Worm (Caenorhabditis elegans) whole organism, L3 larva: ENCODE results near the gene W07G4.7.

Experiments
- aly-2 ChIP-seq: fragments of 150-350 bp; optimal IDR thresholded peaks from 2 replicates; lab custom pipeline; 2014; ENCODE audit warnings: missing biosample characterization, missing genetic modification characterization
- ceh-16 ChIP-seq: sonication (generic microtip); optimal IDR thresholded peaks from 2 replicates; lab custom pipeline; 2017; ENCODE audit warnings: missing biosample characterization, missing genetic modification characterization
- ceh-9 ChIP-seq: sonication (generic microtip); optimal IDR thresholded peaks from 2 replicates; lab custom pipeline; 2018; ENCODE audit warnings: missing biosample characterization, missing genetic modification characterization
- egl-27 ChIP-seq: sonication (generic microtip); optimal IDR thresholded peaks from 4 replicates; lab custom pipeline; 2017; ENCODE audit warnings: missing biosample characterization, missing genetic modification reagents, missing genetic modification characterization
- elt-1 ChIP-seq: fragments of 150-350 bp; optimal IDR thresholded peaks from 2 replicates; lab custom pipeline; 2014; ENCODE audit warnings: missing biosample characterization, missing genetic modification characterization
- elt-2 ChIP-seq: sonication (generic microtip); optimal IDR thresholded peaks from 2 replicates; lab custom pipeline; 2016; ENCODE audit warnings: missing genetic modification reagents, mild to moderate bottlenecking, missing genetic modification characterization, missing compliant biosample characterization
- elt-3 ChIP-seq, 3 experiments: fragments of 150-350 bp in 1 of 3; sonication (generic microtip) in 2 of 3; optimal IDR thresholded peaks; 2 replicates in 2 of 3; 4 replicates in 1 of 3; lab custom pipeline; 2014 to 2017; ENCODE audit warnings: missing biosample characterization in 3 of 3, missing genetic modification characterization in 3 of 3
- eor-1 ChIP-seq, 2 experiments: fragments of 150-350 bp; optimal IDR thresholded peaks; 2 replicates each; lab custom pipeline; 2014 to 2018; ENCODE audit warnings: missing biosample characterization in 2 of 2, missing genetic modification characterization in 2 of 2
- fkh-2 ChIP-seq: fragments of 150-350 bp; optimal IDR thresholded peaks from 2 replicates; lab custom pipeline; 2014; ENCODE audit warnings: missing biosample characterization, missing genetic modification reagents, missing genetic modification characterization
- fos-1 ChIP-seq: fragments of 150-350 bp; optimal IDR thresholded peaks from 2 replicates; lab custom pipeline; 2014; ENCODE audit warnings: missing biosample characterization, missing genetic modification characterization
- jun-1 ChIP-seq: fragments of 150-350 bp; optimal IDR thresholded peaks from 2 replicates; lab custom pipeline; 2014; ENCODE audit warnings: missing biosample characterization, missing genetic modification reagents, missing genetic modification characterization
- lsy-12 ChIP-seq: sonication (generic microtip); optimal IDR thresholded peaks from 2 replicates; lab custom pipeline; 2016; ENCODE audit warnings: mild to moderate bottlenecking, missing genetic modification characterization, missing compliant biosample characterization
- mdl-1 ChIP-seq: fragments of 150-350 bp; optimal IDR thresholded peaks from 2 replicates; lab custom pipeline; 2014; ENCODE audit warnings: missing biosample characterization, missing genetic modification characterization
- nfya-1 ChIP-seq: sonication (generic microtip); optimal IDR thresholded peaks from 2 replicates; lab custom pipeline; 2017; ENCODE audit warnings: missing genetic modification characterization, mild to moderate bottlenecking, missing compliant biosample characterization, antibody characterized with exemption, moderate library complexity; ENCODE audit not compliant: insufficient read depth
- nhr-23 ChIP-seq: fragments of 150-350 bp; optimal IDR thresholded peaks from 2 replicates; lab custom pipeline; 2014; ENCODE audit warnings: missing biosample characterization, missing genetic modification reagents, missing genetic modification characterization
- nhr-237 ChIP-seq: fragments of 150-350 bp; optimal IDR thresholded peaks from 2 replicates; lab custom pipeline; 2014; ENCODE audit warnings: missing biosample characterization, missing genetic modification characterization
- nhr-25 ChIP-seq: sonication (generic microtip); optimal IDR thresholded peaks from 2 replicates; lab custom pipeline; 2017; ENCODE audit warnings: missing biosample characterization, missing genetic modification characterization
- nhr-28 ChIP-seq: fragments of 150-350 bp; optimal IDR thresholded peaks from 2 replicates; lab custom pipeline; 2014; ENCODE audit warnings: missing biosample characterization, missing genetic modification characterization
- nhr-67 ChIP-seq: fragments of 150-350 bp; optimal IDR thresholded peaks from 2 replicates; lab custom pipeline; 2014; ENCODE audit warnings: missing biosample characterization, missing genetic modification characterization
- nhr-76 ChIP-seq: fragments of 150-350 bp; sonication (generic microtip); optimal IDR thresholded peaks from 5 replicates; lab custom pipeline; 2014; ENCODE audit warnings: missing biosample characterization, missing genetic modification characterization
- nhr-77 ChIP-seq: fragments of 150-350 bp; optimal IDR thresholded peaks from 2 replicates; lab custom pipeline; 2014; ENCODE audit warnings: missing biosample characterization, missing genetic modification characterization
- pqm-1 ChIP-seq: fragments of 150-350 bp; optimal IDR thresholded peaks from 2 replicates; lab custom pipeline; 2017; ENCODE audit warnings: missing biosample characterization, missing genetic modification characterization, inconsistent platforms
- sea-2 ChIP-seq: fragments of 150-350 bp; sonication (generic microtip); optimal IDR thresholded peaks from 4 replicates; lab custom pipeline; 2014; ENCODE audit warnings: missing biosample characterization, missing genetic modification reagents, missing genetic modification characterization
- skn-1 ChIP-seq: fragments of 150-350 bp; optimal IDR thresholded peaks from 2 replicates; lab custom pipeline; 2014; ENCODE audit warnings: missing biosample characterization, missing genetic modification characterization
- snpc-4 ChIP-seq: fragments of 150-350 bp; optimal IDR thresholded peaks from 2 replicates; lab custom pipeline; 2014; ENCODE audit warnings: missing biosample characterization, missing genetic modification characterization
- unc-39 ChIP-seq: sonication (generic microtip); optimal IDR thresholded peaks from 4 replicates; lab custom pipeline; 2017; ENCODE audit warnings: missing biosample characterization, missing genetic modification characterization
- unc-62 ChIP-seq: fragments of 150-350 bp; sonication (generic microtip); optimal IDR thresholded peaks from 4 replicates; lab custom pipeline; 2014; ENCODE audit warnings: missing biosample characterization, missing genetic modification reagents, missing genetic modification characterization
- zag-1 ChIP-seq: fragments of 150-350 bp; optimal IDR thresholded peaks from 2 replicates; lab custom pipeline; 2014; ENCODE audit warnings: missing biosample characterization, missing genetic modification characterization
- ztf-11 ChIP-seq: fragments of 150-350 bp; optimal IDR thresholded peaks from 2 replicates; lab custom pipeline; 2014; ENCODE audit warnings: missing biosample characterization, missing genetic modification characterization

Gene W07G4.7

ce11 chrV:13000068-13000467, 34.4 kb downstream of the W07G4.7 start:
- TF ChIP-seq ceh-16 (tag; lab: Kevin White, UChicago) (no peak), ceh-9 (no peak), skn-1 (no peak), lsy-12 (tag; lab: Kevin White, UChicago) (no peak), nhr-237 (tag; lab: Kevin White, UChicago) (no peak), eor-1 (tag; optimal IDR thresholded peaks at IDR 0.05; lab: Kevin White, UChicago) (no peak)
- TF ChIP-seq, all 47 proteins: peak for 0

- no peak for TF ChIP-seq elt-2
- TF ChIP-seq fkh-2 (tag; lab: Kevin White, UChicago), result no peak
- TF ChIP-seq fos-1, result no peak
- TF ChIP-seq nhr-76 (tag; lab: Kevin White, UChicago), result no peak
- TF ChIP-seq egl-27, result no peak
- TF ChIP-seq snpc-4 (tag; lab: Kevin White, UChicago), result no peak
Observed at ce11 chrV:12999559-12999958, 34.9 kb downstream of the W07G4.7 start, which contains the start of gene far-4. far-4 (minus strand) TSS chrV:12999659.

DNA sequence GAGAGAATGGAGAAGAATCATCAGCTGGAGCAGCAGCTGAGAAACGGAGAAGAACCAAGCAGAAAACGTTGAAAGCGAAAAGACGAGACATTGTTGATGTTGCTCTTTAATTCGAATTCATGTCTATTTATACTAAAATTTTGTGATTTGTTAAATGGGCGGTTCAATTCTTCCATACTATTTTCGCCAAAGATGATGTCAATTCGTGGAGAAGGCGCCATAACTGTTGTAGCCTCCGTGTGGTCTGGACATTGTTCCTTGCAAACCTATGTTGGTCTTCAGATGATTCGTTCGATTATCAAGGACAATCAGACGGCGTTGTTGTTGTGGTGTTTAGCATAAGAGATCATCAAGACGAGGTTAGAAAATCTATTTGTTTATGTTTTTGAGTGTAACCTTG, 37.1 kb downstream of the W07G4.7 start, which contains the start of gene far-3:
Gene far-3 (minus strand): TSS at position 101 of the 400 bp plus-strand sequence.
- TF ChIP-seq elt-2 (no peak), nhr-23 (tag; lab: Kevin White, UChicago) (no peak), fos-1 (no peak), nfya-1 (no peak), mdl-1 (tag; lab: Kevin White, UChicago) (no peak), nhr-76 (tag; lab: Kevin White, UChicago) (no peak), unc-62 (no peak), elt-3 (tag; optimal IDR thresholded peaks at IDR 0.05; lab: Kevin White, UChicago) (no peak), nhr-28 (tag; lab: Kevin White, UChicago) (no peak), egl-27 (no peak)
- TF ChIP-seq, all 47 proteins: peak for 0

ce11 chrV:12995269-12995668, 39.2 kb downstream of the W07G4.7 start, which contains the start of gene far-5:
far-5 (plus strand) TSS chrV:12995569.
- no peak for TF ChIP-seq pqm-1 (tag; lab: Kevin White, UChicago)
- TF ChIP-seq nhr-23 (tag; lab: Kevin White, UChicago), result peak; percentile 2
- TF ChIP-seq, all 47 proteins: peak for 1

- TF ChIP-seq nhr-25 (tag; lab: Kevin White, UChicago) (peak; percentile 73), fkh-2 (tag; lab: Kevin White, UChicago) (no peak), elt-1 (peak; percentile 17)
Observed at ce11 chrV:12992891-12993290, 41.6 kb downstream of the W07G4.7 start, which contains the start of the genes F15B9.11 and dsl-7. F15B9.11 (minus strand) TSS chrV:12992895. dsl-7 (plus strand) TSS chrV:12993150.

DNA sequence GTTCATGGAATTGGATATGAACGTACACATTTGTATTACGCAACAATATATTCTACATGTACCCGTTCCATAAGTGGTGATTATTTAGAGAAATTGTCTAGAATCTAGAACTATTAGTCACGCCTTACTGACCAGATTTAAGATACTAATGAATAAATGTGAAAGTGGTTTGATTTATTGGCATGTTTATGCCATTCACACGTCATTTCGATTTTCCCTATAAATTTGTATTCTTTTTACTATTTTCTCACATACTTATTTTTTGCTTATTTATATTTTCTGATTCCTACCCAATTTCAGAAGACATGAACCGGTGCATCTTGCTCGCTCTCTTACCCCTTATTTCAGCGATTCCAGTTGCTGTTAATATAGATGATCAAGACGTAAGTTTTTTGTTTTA, 46.2 kb downstream of the W07G4.7 start, which contains the start of gene F15B9.8:
Gene F15B9.8 (plus strand): TSS at position 301 of the 400 bp plus-strand sequence.
- TF ChIP-seq nhr-67 (tag; lab: Kevin White, UChicago) (no peak), aly-2 (tag; lab: Kevin White, UChicago) (no peak), mdl-1 (tag; lab: Kevin White, UChicago) (no peak), ztf-11 (tag; lab: Kevin White, UChicago) (no peak), sea-2 (no peak), ceh-16 (tag; lab: Kevin White, UChicago) (no peak), nhr-77 (no peak), jun-1 (no peak), nfya-1 (no peak), elt-1 (no peak), eor-1 (tag; optimal IDR thresholded peaks at IDR 0.05; lab: Kevin White, UChicago) (no peak)

DNA sequence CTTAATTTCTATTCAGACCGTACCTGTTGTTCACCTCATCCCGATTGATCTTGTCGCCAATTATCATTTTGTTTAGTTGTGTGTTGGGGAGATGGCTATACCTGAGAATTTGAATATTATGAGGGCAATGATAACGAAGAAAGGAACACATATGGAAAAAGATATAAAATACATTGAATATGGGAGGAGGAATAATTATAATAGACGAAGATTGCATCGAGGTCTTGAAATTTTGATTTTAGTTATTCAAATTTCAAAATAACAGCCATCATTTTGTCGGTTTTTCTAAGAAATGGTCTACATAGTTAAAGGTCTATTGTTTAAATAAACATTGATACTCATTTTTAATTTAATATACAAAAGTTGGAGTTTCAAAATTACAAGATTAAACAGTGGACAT, 47.4 kb downstream of the W07G4.7 start, which contains the start of gene shw-3:
Gene shw-3 (minus strand): TSS at position 101 of the 400 bp plus-strand sequence.
- TF ChIP-seq fos-1 (no peak), egl-27 (no peak), unc-39 (tag; lab: Kevin White, UChicago) (no peak), zag-1 (no peak), unc-62 (no peak), skn-1 (no peak), jun-1 (no peak)
